Fruit fly (Drosophila melanogaster) whole organism: ENCODE measurements around the gene Karl.

Experiments used
- CG8478 ChIP-seq: fragments of >200 bp; optimal IDR thresholded peaks from 2 replicates; lab custom pipeline; 2018; ENCODE audit warnings: inconsistent platforms
- Dll ChIP-seq: fragments of >200 bp; optimal IDR thresholded peaks from 2 replicates; lab custom pipeline; 2017
- EcR ChIP-seq, 2 experiments: fragments of >200 bp; optimal IDR thresholded peaks; 2 replicates each; lab custom pipeline; 2017; ENCODE audit warnings: missing biosample characterization in 2 of 2, missing genetic modification characterization in 2 of 2, missing genetic modification reagents in 2 of 2
- pan ChIP-seq: fragments of >200 bp; optimal IDR thresholded peaks from 2 replicates; lab custom pipeline; 2017
- psq ChIP-seq: fragments of >200 bp; optimal IDR thresholded peaks from 2 replicates; lab custom pipeline; 2017
- usp ChIP-seq: fragments of >200 bp; optimal IDR thresholded peaks from 2 replicates; lab custom pipeline; 2017; ENCODE audit warnings: missing biosample characterization, missing genetic modification characterization, mixed read lengths

DNA sequence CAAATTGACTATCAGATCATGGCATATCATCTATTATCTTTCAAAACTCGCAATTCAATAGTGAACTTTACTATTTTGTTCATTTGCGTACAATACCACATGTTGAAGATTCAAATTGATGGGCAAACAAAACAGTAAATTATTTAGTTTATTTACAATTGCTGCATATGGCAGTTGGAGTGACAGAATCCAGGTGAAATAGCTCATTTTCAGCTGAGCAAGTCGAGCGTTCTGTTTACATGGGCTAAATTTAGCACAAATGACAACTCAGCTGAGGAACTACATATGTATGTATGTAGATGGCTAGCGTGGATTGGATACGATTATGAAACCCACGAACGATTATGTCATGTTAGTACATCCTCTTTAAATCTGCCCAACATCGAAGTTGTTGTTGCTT is 25.6 kb downstream of the Karl start:
- TF ChIP-seq Dll (lab: Kevin White, UChicago) (no peak), CG8478 (lab: Kevin White, UChicago) (no peak), psq (lab: Kevin White, UChicago) (no peak), pan (lab: Kevin White, UChicago) (no peak), usp (GFP tag; lab: Kevin White, UChicago) (no peak), EcR (GFP tag; optimal IDR thresholded peaks at IDR 0.05; lab: Kevin White, UChicago) (no peak)
